Worm (Caenorhabditis elegans) whole organism, early embryonic: Measurements from ENCODE around the gene dml-1.

Experiments
- F13C5.2 ChIP-seq: sonication (generic microtip); optimal IDR thresholded peaks from 2 replicates; lab custom pipeline; 2017; ENCODE audit warnings: mild to moderate bottlenecking, missing genetic modification characterization, inconsistent platforms, missing compliant biosample characterization
- ama-1 ChIP-seq: fragments of 150-350 bp; optimal IDR thresholded peaks from 2 replicates; lab custom pipeline; 2014
- hmbx-1 ChIP-seq: sonication (generic microtip); optimal IDR thresholded peaks from 2 replicates; lab custom pipeline; 2016; ENCODE audit warnings: mild to moderate bottlenecking, missing genetic modification characterization, missing compliant biosample characterization
- pes-1 ChIP-seq: fragments of 200-800 bp; sonication (Bioruptor generic); IDR thresholded peaks from 2 replicates; pipeline ENCODE4 v1.3.6; 2022; ENCODE audit warnings: missing genetic modification reagents, missing genetic modification characterization, missing compliant biosample characterization
- scrt-1 ChIP-seq: fragments of 200-800 bp; sonication (Bioruptor generic); IDR thresholded peaks from 2 replicates; pipeline ENCODE4 v1.3.6; 2022; ENCODE audit warnings: missing genetic modification characterization, missing compliant biosample characterization

DNA sequence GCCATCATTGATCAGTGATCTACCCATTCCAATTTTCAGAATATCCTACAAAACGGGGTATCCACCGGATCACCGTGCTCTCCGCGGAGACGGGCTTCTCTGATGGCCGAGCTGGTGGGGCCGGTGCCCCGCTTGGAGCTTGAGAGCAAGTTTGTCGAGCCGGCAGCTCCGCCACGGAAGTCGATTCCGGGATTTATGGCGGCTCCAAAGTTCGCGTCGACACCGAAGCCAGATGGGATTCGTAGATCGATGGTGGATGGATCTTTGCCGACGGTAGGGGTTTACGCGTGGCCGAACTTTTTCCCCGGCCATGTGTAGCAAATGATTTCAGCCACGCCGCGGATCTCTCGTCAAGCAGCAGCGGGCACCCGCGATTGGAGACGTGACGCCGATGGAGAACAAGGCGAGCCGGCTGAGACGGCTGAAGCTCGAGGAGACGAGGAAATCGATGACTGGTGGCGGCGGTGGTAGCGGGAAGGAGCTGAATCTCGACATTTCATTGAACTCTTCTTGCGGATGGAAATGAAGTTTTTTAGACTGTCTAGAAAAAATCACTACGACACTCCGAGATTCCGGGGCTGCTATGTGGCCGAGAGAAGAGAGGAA, 1.8 kb downstream of the dml-1 start:
- TF ChIP-seq scrt-1 (GFP tag; lab: Robert Waterston, UW) (no peak), ama-1 (lab: Kevin White, UChicago) (no peak), hmbx-1 (no peak), F13C5.2 (no peak), pes-1 (GFP tag; lab: Robert Waterston, UW) (no peak)
